Worm (Caenorhabditis elegans) whole organism, late embryonic: ENCODE measurements around the gene srh-208.

ENCODE experiments used
- C08G9.2 ChIP-seq: sonication (generic microtip); optimal IDR thresholded peaks from 2 replicates; lab custom pipeline; 2016; ENCODE audit warnings: mild to moderate bottlenecking, missing genetic modification characterization, moderate library complexity, missing compliant biosample characterization
- C38D4.7 ChIP-seq: fragments of 200-800 bp; sonication (Bioruptor generic); optimal IDR thresholded peaks from 2 replicates; lab custom pipeline; 2018; ENCODE audit warnings: mild to moderate bottlenecking, missing genetic modification characterization, moderate library complexity, missing compliant biosample characterization
- F13H6.1 ChIP-seq: sonication (generic microtip); optimal IDR thresholded peaks from 2 replicates; lab custom pipeline; 2016; ENCODE audit warnings: missing genetic modification characterization, missing compliant biosample characterization
- K02D7.2 ChIP-seq: sonication (generic microtip); optimal IDR thresholded peaks from 2 replicates; lab custom pipeline; 2017; ENCODE audit warnings: mild to moderate bottlenecking, missing genetic modification characterization, missing compliant biosample characterization
- ceh-14 ChIP-seq: sonication (generic microtip); optimal IDR thresholded peaks from 2 replicates; lab custom pipeline; 2016; ENCODE audit warnings: missing genotype, missing genetic modification characterization, missing compliant biosample characterization
- ceh-19 ChIP-seq: fragments of 200-800 bp; sonication (Bioruptor generic); optimal IDR thresholded peaks from 2 replicates; lab custom pipeline; 2018; ENCODE audit warnings: mild to moderate bottlenecking, missing genetic modification characterization, missing compliant biosample characterization
- ceh-2 ChIP-seq: sonication (generic microtip); optimal IDR thresholded peaks from 2 replicates; lab custom pipeline; 2016; ENCODE audit warnings: missing genotype, missing genetic modification characterization, missing compliant biosample characterization
- ceh-31 ChIP-seq: sonication (generic microtip); optimal IDR thresholded peaks from 2 replicates; lab custom pipeline; 2016; ENCODE audit warnings: missing genetic modification characterization, missing compliant biosample characterization
- ceh-6 ChIP-seq: fragments of 200-800 bp; sonication (Bioruptor generic); optimal IDR thresholded peaks from 2 replicates; lab custom pipeline; 2018; ENCODE audit warnings: mild to moderate bottlenecking, missing genetic modification characterization, missing compliant biosample characterization
- dve-1 ChIP-seq: sonication (generic microtip); optimal IDR thresholded peaks from 2 replicates; lab custom pipeline; 2017; ENCODE audit warnings: antibody characterized with exemption, mild to moderate bottlenecking, missing genetic modification characterization, missing compliant biosample characterization
- ets-4 ChIP-seq: sonication (generic microtip); optimal IDR thresholded peaks from 2 replicates; lab custom pipeline; 2016; ENCODE audit warnings: missing genetic modification characterization, missing compliant biosample characterization
- mec-3 ChIP-seq: sonication (generic microtip); optimal IDR thresholded peaks from 2 replicates; lab custom pipeline; 2016; ENCODE audit warnings: borderline replicate concordance, missing genetic modification characterization, missing compliant biosample characterization
- nfya-1 ChIP-seq: sonication (generic microtip); optimal IDR thresholded peaks from 2 replicates; lab custom pipeline; 2017; ENCODE audit warnings: missing genetic modification characterization, mild to moderate bottlenecking, missing compliant biosample characterization, antibody characterized with exemption, moderate library complexity
- nhr-11 ChIP-seq: fragments of 150-350 bp; optimal IDR thresholded peaks from 2 replicates; lab custom pipeline; 2014; ENCODE audit warnings: missing biosample characterization, missing genetic modification characterization
- nhr-232 ChIP-seq: sonication (generic microtip); optimal IDR thresholded peaks from 2 replicates; lab custom pipeline; 2016; ENCODE audit warnings: missing genetic modification characterization, missing compliant biosample characterization
- pag-3 ChIP-seq: sonication (generic microtip); optimal IDR thresholded peaks from 2 replicates; lab custom pipeline; 2016; ENCODE audit warnings: missing compliant biosample characterization, missing genetic modification characterization, borderline replicate concordance
- pax-1 ChIP-seq: fragments of 150-350 bp; optimal IDR thresholded peaks from 2 replicates; lab custom pipeline; 2014; ENCODE audit warnings: missing biosample characterization, missing genetic modification characterization
- pqm-1 ChIP-seq: sonication (generic microtip); optimal IDR thresholded peaks from 2 replicates; lab custom pipeline; 2016; ENCODE audit warnings: missing genetic modification characterization, missing compliant biosample characterization
- pros-1 ChIP-seq: fragments of 150-350 bp; optimal IDR thresholded peaks from 2 replicates; lab custom pipeline; 2014; ENCODE audit warnings: missing biosample characterization, missing genetic modification reagents, missing genetic modification characterization
- ref-2 ChIP-seq: sonication (generic microtip); optimal IDR thresholded peaks from 2 replicates; lab custom pipeline; 2016; ENCODE audit warnings: missing genetic modification characterization, missing compliant biosample characterization
- rnt-1 ChIP-seq: sonication (generic microtip); optimal IDR thresholded peaks from 2 replicates; lab custom pipeline; 2016; ENCODE audit warnings: missing genetic modification characterization, missing compliant biosample characterization
- tbx-2 ChIP-seq: sonication (generic microtip); optimal IDR thresholded peaks from 2 replicates; lab custom pipeline; 2016; ENCODE audit warnings: missing genetic modification characterization, missing compliant biosample characterization
- unc-42 ChIP-seq: sonication (generic microtip); optimal IDR thresholded peaks from 2 replicates; lab custom pipeline; 2016; ENCODE audit warnings: missing genotype, missing genetic modification characterization, missing compliant biosample characterization

srh-208 gene

DNA sequence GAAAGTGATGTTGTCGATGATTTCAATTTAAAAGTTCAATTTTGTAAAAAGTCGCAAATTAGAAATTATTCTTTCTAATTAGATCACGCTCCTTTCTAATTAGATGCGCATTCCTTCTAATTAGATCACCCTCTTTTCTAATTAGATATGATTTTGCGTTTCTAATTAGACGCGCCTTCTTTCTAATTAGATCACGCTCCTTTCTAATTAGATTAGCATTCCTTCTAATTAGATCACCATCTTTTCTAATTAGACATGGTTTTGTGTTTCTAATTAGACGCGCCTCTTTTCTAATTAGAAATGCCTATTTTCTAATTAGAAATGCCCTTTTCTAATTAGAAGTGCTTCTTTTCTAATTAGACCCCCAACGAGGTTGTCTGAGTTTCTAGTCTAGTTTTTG, 39.6 kb downstream of the srh-208 start:
- peak; percentile 56 for TF ChIP-seq unc-42
- no peak for TF ChIP-seq ets-4 (tag; lab: Kevin White, UChicago)
- peak; percentile 28 for TF ChIP-seq ceh-14

ce11 chrV:19358039-19358438, 40.9 kb downstream of the srh-208 start:
- no peak for TF ChIP-seq ref-2
- TF ChIP-seq pqm-1 (tag; lab: Kevin White, UChicago): no peak
- TF ChIP-seq pros-1 (tag; lab: Kevin White, UChicago): no peak
- no peak for TF ChIP-seq rnt-1 (tag; lab: Kevin White, UChicago)
- TF ChIP-seq mec-3: no peak
- TF ChIP-seq nfya-1 (tag; lab: Kevin White, UChicago): no peak
- TF ChIP-seq unc-42: peak; percentile 87
- peak; percentile 44 for TF ChIP-seq pag-3 (tag; lab: Kevin White, UChicago)
- no peak for TF ChIP-seq nhr-11 (tag; lab: Kevin White, UChicago)
- TF ChIP-seq dve-1 (tag; lab: Kevin White, UChicago): no peak
- TF ChIP-seq F13H6.1 (tag; lab: Kevin White, UChicago): no peak
- TF ChIP-seq ceh-6: no peak
- no peak for TF ChIP-seq nhr-232 (tag; lab: Kevin White, UChicago)
- TF ChIP-seq pax-1 (tag; lab: Kevin White, UChicago): no peak
- TF ChIP-seq tbx-2: no peak
- peak; percentile 16 for TF ChIP-seq ceh-31
- no peak for TF ChIP-seq ceh-19 (GFP tag; lab: Kevin White, UChicago)
- TF ChIP-seq K02D7.2 (tag; lab: Kevin White, UChicago): no peak
- no peak for TF ChIP-seq C38D4.7 (GFP tag; lab: Kevin White, UChicago)
- no peak for TF ChIP-seq ceh-2 (tag; lab: Kevin White, UChicago)
- TF ChIP-seq, all 69 proteins: peak for 3

DNA sequence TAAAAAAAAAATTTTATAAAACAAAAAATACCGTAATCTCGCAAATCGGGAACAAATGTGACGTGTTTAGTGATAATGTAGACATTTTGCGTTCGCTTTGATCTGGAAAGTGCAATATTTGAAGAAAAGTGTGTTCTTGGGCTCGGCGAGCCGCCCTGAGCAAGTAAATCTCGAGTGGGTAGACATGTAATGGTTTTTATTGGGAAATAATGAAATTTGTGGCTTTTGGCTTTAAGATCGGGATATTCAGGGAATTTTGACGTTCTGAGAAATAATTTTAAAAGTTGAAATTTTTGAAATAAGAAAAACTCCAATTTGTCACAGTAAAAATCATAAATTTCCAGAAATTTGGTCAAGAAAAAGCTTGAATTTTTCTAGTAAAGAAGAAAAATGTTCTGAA, 45.4 kb downstream of the srh-208 start, which contains the start of gene C14B4.2:
TSS of gene C14B4.2 (minus strand) at position 101 of the 400 bp plus-strand sequence.
- TF ChIP-seq C08G9.2: no peak
- TF ChIP-seq pros-1 (tag; lab: Kevin White, UChicago): no peak
